Fruit fly (Drosophila melanogaster) whole organism, embryonic: Measurements from ENCODE around the gene SrpRbeta.

Experiments used
- Ada2b ChIP-seq: fragments of 200-800 bp; sonication (Bioruptor generic); IDR thresholded peaks from 2 replicates; pipeline ENCODE4 v1.3.6; 2022; ENCODE audit warnings: missing biosample characterization, missing genetic modification characterization
- Asciz ChIP-seq: fragments of 200-800 bp; sonication (Bioruptor generic); optimal IDR thresholded peaks from 2 replicates; lab custom pipeline; 2017; ENCODE audit warnings: missing biosample characterization, mild to moderate bottlenecking, missing genetic modification characterization, missing genetic modification reagents
- Atf-2 ChIP-seq: fragments of 200-800 bp; sonication (Bioruptor generic); optimal IDR thresholded peaks from 2 replicates; lab custom pipeline; 2016; ENCODE audit warnings: missing biosample characterization, missing genetic modification characterization
- Atf3 ChIP-seq: fragments of 200-800 bp; sonication (Bioruptor generic); optimal IDR thresholded peaks from 3 replicates; lab custom pipeline; 2016; ENCODE audit warnings: missing biosample characterization, missing genetic modification characterization
- BEAF-32 ChIP-seq: fragments of 200-800 bp; sonication (Bioruptor generic); optimal IDR thresholded peaks from 3 replicates; lab custom pipeline; 2017; ENCODE audit warnings: missing biosample characterization, missing genetic modification characterization, mild to moderate bottlenecking, moderate library complexity, missing genetic modification reagents
- Bdp1 ChIP-seq: fragments of 200-800 bp; sonication (Bioruptor generic); optimal IDR thresholded peaks from 3 replicates; lab custom pipeline; 2016; ENCODE audit warnings: missing biosample characterization, missing genetic modification characterization
- CG10209 ChIP-seq: fragments of 200-800 bp; sonication (Bioruptor generic); optimal IDR thresholded peaks from 3 replicates; lab custom pipeline; 2017; ENCODE audit warnings: missing biosample characterization, mild to moderate bottlenecking, missing genetic modification characterization, missing genetic modification reagents
- CG1024 ChIP-seq: fragments of 200-800 bp; sonication (Bioruptor generic); IDR thresholded peaks from 2 replicates; pipeline ENCODE4 v1.3.6; 2022; ENCODE audit warnings: missing biosample characterization, missing genetic modification characterization
- CG10274 ChIP-seq: fragments of 200-800 bp; sonication (Bioruptor generic); optimal IDR thresholded peaks from 3 replicates; lab custom pipeline; 2017; ENCODE audit warnings: missing biosample characterization, mild to moderate bottlenecking, missing genetic modification characterization
- CG11085 ChIP-seq: fragments of 200-800 bp; sonication (Bioruptor generic); IDR thresholded peaks from 2 replicates; pipeline ENCODE4 v1.3.6; 2022; ENCODE audit warnings: missing biosample characterization, missing genetic modification characterization
- CG11093 ChIP-seq: fragments of 200-800 bp; sonication (Bioruptor generic); IDR thresholded peaks from 3 replicates; pipeline ENCODE4 v1.3.6; 2022; ENCODE audit warnings: missing biosample characterization, missing genetic modification characterization
- CG15073 ChIP-seq: fragments of 200-800 bp; sonication (Bioruptor generic); optimal IDR thresholded peaks from 2 replicates; lab custom pipeline; 2016; ENCODE audit warnings: missing biosample characterization, missing genetic modification characterization
- CG15269 ChIP-seq: fragments of 200-800 bp; sonication (Bioruptor generic); optimal IDR thresholded peaks from 2 replicates; lab custom pipeline; 2018; ENCODE audit warnings: missing biosample characterization, mild to moderate bottlenecking, missing genetic modification characterization, moderate library complexity
- CG15601 ChIP-seq: fragments of 200-800 bp; sonication (Bioruptor generic); optimal IDR thresholded peaks from 3 replicates; lab custom pipeline; 2019; ENCODE audit warnings: missing biosample characterization, mild to moderate bottlenecking, missing genetic modification characterization, moderate library complexity
- CG17328 ChIP-seq: fragments of 200-800 bp; sonication (Bioruptor generic); IDR thresholded peaks from 2 replicates; pipeline ENCODE4 v1.3.6; 2022; ENCODE audit warnings: missing biosample characterization, missing genetic modification characterization
- CG17359 ChIP-seq: fragments of 200-800 bp; sonication (Bioruptor generic); optimal IDR thresholded peaks from 3 replicates; lab custom pipeline; 2018; ENCODE audit warnings: missing biosample characterization, mild to moderate bottlenecking, missing genetic modification characterization, moderate library complexity
- CG17829 ChIP-seq: fragments of 200-800 bp; optimal IDR thresholded peaks from 2 replicates; lab custom pipeline; 2019; ENCODE audit warnings: missing biosample characterization, mild to moderate bottlenecking, missing genetic modification characterization, moderate library complexity
- CG33213 ChIP-seq: fragments of 200-800 bp; sonication (Bioruptor generic); optimal IDR thresholded peaks from 3 replicates; lab custom pipeline; 2016; ENCODE audit warnings: missing biosample characterization, missing genetic modification characterization
- CG42726 ChIP-seq: fragments of 200-800 bp; sonication (Bioruptor generic); IDR thresholded peaks from 2 replicates; pipeline ENCODE4 v1.3.6; 2022; ENCODE audit warnings: missing biosample characterization, missing genetic modification characterization; ENCODE audit not compliant: partially characterized antibody
- CG43689 ChIP-seq: fragments of 200-800 bp; sonication (Bioruptor generic); IDR thresholded peaks from 2 replicates; pipeline ENCODE4 v1.3.6; 2022; ENCODE audit warnings: missing biosample characterization, missing genetic modification characterization
- CG4854 ChIP-seq: fragments of 200-800 bp; sonication (Bioruptor generic); optimal IDR thresholded peaks from 2 replicates; lab custom pipeline; 2016; ENCODE audit warnings: missing biosample characterization, missing genetic modification characterization, inconsistent platforms
- CG6654 ChIP-seq: fragments of 200-800 bp; sonication (Bioruptor generic); optimal IDR thresholded peaks from 2 replicates; lab custom pipeline; 2017; ENCODE audit warnings: missing biosample characterization, mild to moderate bottlenecking, missing genetic modification characterization
- CG6791 ChIP-seq: fragments of 200-800 bp; sonication (Bioruptor generic); IDR thresholded peaks from 3 replicates; pipeline ENCODE4 v1.3.6; 2022; ENCODE audit warnings: missing biosample characterization, missing genetic modification characterization; ENCODE audit not compliant: partially characterized antibody
- CG6813 ChIP-seq: fragments of 200-800 bp; sonication (Bioruptor generic); optimal IDR thresholded peaks from 2 replicates; lab custom pipeline; 2017; ENCODE audit warnings: missing biosample characterization, missing genetic modification characterization, mild to moderate bottlenecking, moderate library complexity, missing genetic modification reagents
- CG8478 ChIP-seq: fragments of >200 bp; optimal IDR thresholded peaks from 2 replicates; lab custom pipeline; 2018
- D19A ChIP-seq: fragments of 200-800 bp; optimal IDR thresholded peaks from 3 replicates; lab custom pipeline; 2019; ENCODE audit warnings: missing biosample characterization, mild to moderate bottlenecking, missing genetic modification characterization, moderate library complexity
- D19B ChIP-seq: fragments of 200-800 bp; sonication (Bioruptor generic); optimal IDR thresholded peaks from 2 replicates; lab custom pipeline; 2017; ENCODE audit warnings: missing biosample characterization, mild to moderate bottlenecking, missing genetic modification characterization
- ERR ChIP-seq: fragments of 200-800 bp; sonication (Bioruptor generic); optimal IDR thresholded peaks from 2 replicates; lab custom pipeline; 2016; ENCODE audit warnings: missing biosample characterization, missing genetic modification characterization
- HmgZ ChIP-seq: fragments of 200-800 bp; sonication (Bioruptor generic); optimal IDR thresholded peaks from 2 replicates; lab custom pipeline; 2018; ENCODE audit warnings: missing biosample characterization, mild to moderate bottlenecking, missing genetic modification characterization
- MTF-1 ChIP-seq: fragments of 200-800 bp; sonication (Bioruptor generic); optimal IDR thresholded peaks from 2 replicates; lab custom pipeline; 2018; ENCODE audit warnings: missing biosample characterization, mild to moderate bottlenecking, missing genetic modification characterization, borderline replicate concordance
- Side ChIP-seq: fragments of 200-800 bp; sonication (Bioruptor generic); optimal IDR thresholded peaks from 2 replicates; lab custom pipeline; 2016; ENCODE audit warnings: missing biosample characterization, missing genetic modification characterization
- Xrp1 ChIP-seq: fragments of 200-800 bp; sonication (Bioruptor generic); IDR thresholded peaks from 2 replicates; pipeline ENCODE4 v1.3.6; 2022; ENCODE audit warnings: missing biosample characterization, missing genetic modification characterization
- abd-A ChIP-seq: fragments of 200-800 bp; sonication (Bioruptor generic); optimal IDR thresholded peaks from 3 replicates; lab custom pipeline; 2019; ENCODE audit warnings: missing biosample characterization, mild to moderate bottlenecking, missing genetic modification characterization, moderate library complexity
- bowl ChIP-seq: fragments of 200-800 bp; sonication (Bioruptor generic); IDR thresholded peaks from 2 replicates; pipeline ENCODE4 v1.3.6; 2022; ENCODE audit warnings: missing biosample characterization, missing genetic modification characterization
- cg ChIP-seq: fragments of 200-800 bp; sonication (Bioruptor generic); optimal IDR thresholded peaks from 3 replicates; lab custom pipeline; 2019; ENCODE audit warnings: missing biosample characterization, mild to moderate bottlenecking, missing genetic modification characterization, moderate library complexity
- ci ChIP-seq: fragments of 200-800 bp; sonication (Bioruptor generic); IDR thresholded peaks from 3 replicates; pipeline ENCODE4 v1.3.6; 2022; ENCODE audit warnings: missing biosample characterization, missing genetic modification characterization
- dimm ChIP-seq: fragments of 200-800 bp; sonication (Bioruptor generic); IDR thresholded peaks from 2 replicates; pipeline ENCODE4 v1.3.6; 2022; ENCODE audit warnings: missing biosample characterization, missing genetic modification characterization
- dysf ChIP-seq: fragments of 200-800 bp; sonication (Bioruptor generic); IDR thresholded peaks from 3 replicates; pipeline ENCODE4 v1.3.6; 2022; ENCODE audit warnings: missing biosample characterization, missing genetic modification characterization
- ems ChIP-seq: fragments of 200-800 bp; sonication (Bioruptor generic); optimal IDR thresholded peaks from 3 replicates; lab custom pipeline; 2016; ENCODE audit warnings: missing biosample characterization, missing genetic modification characterization
- gce ChIP-seq: fragments of 200-800 bp; sonication (Bioruptor generic); IDR thresholded peaks from 3 replicates; pipeline ENCODE4 v1.3.6; 2022; ENCODE audit warnings: missing biosample characterization, missing genetic modification characterization
- gem ChIP-seq: fragments of 200-800 bp; sonication (Bioruptor generic); optimal IDR thresholded peaks from 2 replicates; lab custom pipeline; 2019; ENCODE audit warnings: missing biosample characterization, mild to moderate bottlenecking, missing genetic modification characterization, moderate library complexity
- grn ChIP-seq: fragments of 200-800 bp; sonication (Bioruptor generic); optimal IDR thresholded peaks from 3 replicates; lab custom pipeline; 2017; ENCODE audit warnings: missing biosample characterization, missing genetic modification characterization
- insv ChIP-seq, 2 experiments: fragments of 200-800 bp; sonication (Bioruptor generic); optimal IDR thresholded peaks; 3 replicates each; lab custom pipeline; 2016 to 2018; ENCODE audit warnings: missing biosample characterization in 2 of 2, missing genetic modification characterization in 2 of 2
- kay ChIP-seq: fragments of 200-800 bp; sonication (Bioruptor generic); optimal IDR thresholded peaks from 2 replicates; lab custom pipeline; 2016; ENCODE audit warnings: missing biosample characterization, missing genetic modification characterization
- lbe ChIP-seq: fragments of 200-800 bp; sonication (Bioruptor generic); optimal IDR thresholded peaks from 2 replicates; lab custom pipeline; 2016; ENCODE audit warnings: missing biosample characterization, mild to moderate bottlenecking, missing genetic modification characterization
- mam ChIP-seq: fragments of 200-800 bp; sonication (Bioruptor generic); optimal IDR thresholded peaks from 3 replicates; lab custom pipeline; 2016; ENCODE audit warnings: missing biosample characterization, missing genetic modification characterization
- mirr ChIP-seq: fragments of 200-800 bp; sonication (Bioruptor generic); optimal IDR thresholded peaks from 3 replicates; lab custom pipeline; 2018; ENCODE audit warnings: missing biosample characterization, mild to moderate bottlenecking, missing genetic modification characterization
- ranshi ChIP-seq: fragments of 200-800 bp; sonication (Bioruptor generic); IDR thresholded peaks from 2 replicates; pipeline ENCODE4 v1.3.6; 2022; ENCODE audit warnings: missing biosample characterization, missing genetic modification characterization
- sisA ChIP-seq: fragments of 200-800 bp; sonication (Bioruptor generic); IDR thresholded peaks from 2 replicates; pipeline ENCODE4 v1.3.6; 2022; ENCODE audit warnings: missing biosample characterization, missing genetic modification characterization
- slbo ChIP-seq: fragments of 200-800 bp; sonication (Bioruptor generic); IDR thresholded peaks from 2 replicates; pipeline ENCODE4 v1.3.6; 2022; ENCODE audit warnings: missing biosample characterization, missing genetic modification characterization
- z ChIP-seq: fragments of 200-800 bp; sonication (Bioruptor generic); IDR thresholded peaks from 3 replicates; pipeline ENCODE4 v1.3.6; 2022; ENCODE audit warnings: missing biosample characterization, missing genetic modification characterization
- zfh1 ChIP-seq: fragments of 200-800 bp; sonication (Bioruptor generic); IDR thresholded peaks from 3 replicates; pipeline ENCODE4 v1.3.6; 2022; ENCODE audit warnings: missing biosample characterization, missing genetic modification characterization

Gene SrpRbeta

DNA sequence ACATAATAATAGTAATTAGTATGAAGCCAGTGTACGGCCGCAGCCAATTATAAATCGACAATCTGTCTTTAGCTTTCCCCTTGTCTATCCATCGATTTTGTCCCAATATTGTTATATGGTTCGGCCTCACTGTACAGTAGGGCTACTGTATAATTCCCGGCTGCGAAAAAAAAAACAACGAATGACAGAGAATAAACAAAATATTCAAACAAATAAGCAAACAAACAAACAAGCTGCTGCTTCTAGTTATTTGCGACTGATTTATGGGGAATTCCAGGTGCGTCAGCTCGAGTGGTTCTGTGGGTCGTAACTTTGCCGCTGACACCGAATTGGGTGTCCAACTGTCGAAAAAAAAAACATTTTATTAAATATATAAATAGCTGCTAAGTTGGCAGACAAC lies 30.4 kb downstream of the SrpRbeta start (continued):
- peak; percentile 12 for TF ChIP-seq CG17359 (tag; lab: Kevin White, UChicago)
- no peak for TF ChIP-seq BEAF-32 (GFP tag; lab: Kevin White, UChicago)
- TF ChIP-seq ems = no peak
- TF ChIP-seq CG15601 (tag; lab: Kevin White, UChicago) = no peak
- no peak for TF ChIP-seq CG6654 (GFP tag; lab: Kevin White, UChicago)
- no peak for TF ChIP-seq gce (GFP tag; lab: Robert Waterston, UW)
- TF ChIP-seq sisA (GFP tag; lab: Robert Waterston, UW) = no peak
- TF ChIP-seq CG8478 (lab: Kevin White, UChicago) = no peak
- no peak for TF ChIP-seq D19B (GFP tag; lab: Kevin White, UChicago)
- TF ChIP-seq HmgZ (tag; lab: Kevin White, UChicago) = peak; percentile 12
- no peak for TF ChIP-seq CG11093 (GFP tag; lab: Robert Waterston, UW)
- no peak for TF ChIP-seq bowl (GFP tag; lab: Robert Waterston, UW)
- TF ChIP-seq CG6791 (GFP tag; lab: Robert Waterston, UW) = no peak
- peak; percentile 17; the same call in 1 of the 3 replicates for TF ChIP-seq dysf (GFP tag; lab: Robert Waterston, UW)
- no peak for TF ChIP-seq CG11085
- no peak for TF ChIP-seq CG4854 (GFP tag; lab: Kevin White, UChicago)
- no peak for TF ChIP-seq CG43689 (GFP tag; lab: Robert Waterston, UW)
- peak; percentile 37 for TF ChIP-seq gem (tag; lab: Kevin White, UChicago)
- no peak for TF ChIP-seq CG15073 (GFP tag; lab: Kevin White, UChicago)
- no peak for TF ChIP-seq Bdp1 (GFP tag; lab: Kevin White, UChicago)
- no peak for TF ChIP-seq Side (GFP tag; lab: Kevin White, UChicago)
- TF ChIP-seq D19A (tag; lab: Kevin White, UChicago) = no peak
- TF ChIP-seq mirr (GFP tag; lab: Kevin White, UChicago) = peak; percentile 77
- 0 out of 2 replicates have a peak, but pooled peaks have one; percentile 33 for TF ChIP-seq Xrp1
- no peak for TF ChIP-seq ci
- no peak for TF ChIP-seq abd-A (tag; lab: Kevin White, UChicago)
- no peak for TF ChIP-seq CG17328 (GFP tag; lab: Robert Waterston, UW)
- TF ChIP-seq CG1024 (GFP tag; lab: Robert Waterston, UW) = no peak
- TF ChIP-seq CG6813 (GFP tag; lab: Kevin White, UChicago) = peak; percentile 76
- peak; percentile 42; the same call in 1 of the 3 replicates for TF ChIP-seq zfh1 (GFP tag; lab: Robert Waterston, UW)
- peak; percentile 45 for TF ChIP-seq CG10209
- no peak for TF ChIP-seq insv (GFP tag; optimal IDR thresholded peaks at IDR 0.05; lab: Kevin White, UChicago)
- TF ChIP-seq ranshi (GFP tag; lab: Robert Waterston, UW) = no peak
- TF ChIP-seq Atf-2 (GFP tag; lab: Kevin White, UChicago) = no peak
- TF ChIP-seq lbe (GFP tag; lab: Kevin White, UChicago) = no peak
- TF ChIP-seq Asciz (GFP tag; lab: Kevin White, UChicago) = no peak
- TF ChIP-seq z (GFP tag; lab: Robert Waterston, UW) = no peak
- TF ChIP-seq dimm = no peak
- TF ChIP-seq Atf3 = no peak
- peak; percentile 28 for TF ChIP-seq CG10274 (GFP tag; lab: Kevin White, UChicago)
- peak; percentile 21 for TF ChIP-seq CG15269 (tag; lab: Kevin White, UChicago)
- TF ChIP-seq kay (GFP tag; lab: Kevin White, UChicago) = no peak
- TF ChIP-seq grn (GFP tag; lab: Kevin White, UChicago) = no peak
- no peak for TF ChIP-seq cg
- TF ChIP-seq ERR (GFP tag; lab: Kevin White, UChicago) = no peak
- peak; percentile 18 for TF ChIP-seq mam (GFP tag; lab: Kevin White, UChicago)
- peak; percentile 61 for TF ChIP-seq MTF-1 (GFP tag; lab: Kevin White, UChicago)
- no peak for TF ChIP-seq CG17829 (tag; lab: Kevin White, UChicago)
- 0 out of 2 replicates have a peak, but pooled peaks have one; percentile 7 for TF ChIP-seq slbo (GFP tag; lab: Robert Waterston, UW)
- no peak for TF ChIP-seq Ada2b
- no peak for TF ChIP-seq CG33213 (GFP tag; lab: Kevin White, UChicago)
- no peak for TF ChIP-seq CG42726 (GFP tag; lab: Robert Waterston, UW)
